Worm (Caenorhabditis elegans): ENCODE data around the gene angl-1.
"Not testable (repeated sequence)": the region's sequence is repeated elsewhere in the genome, so short reads cannot be mapped to it uniquely, and the experiment has no call there.

angl-1 gene

ce11 chrV:2617499-2617898, 35.4 kb upstream of the angl-1 start:
- TF ChIP-seq nhr-120 (GFP tag; IDR thresholded peaks at IDR 0.05) = no peak
- no peak for TF ChIP-seq sea-2 (GFP tag; IDR thresholded peaks at IDR 0.05)
- no peak for TF ChIP-seq bed-1 (GFP tag; IDR thresholded peaks at IDR 0.05)
- TF ChIP-seq pbrm-1 (GFP tag; IDR thresholded peaks at IDR 0.05) = no peak
- TF ChIP-seq die-1 (tag; optimal IDR thresholded peaks at IDR 0.05) = no peak
- no peak for TF ChIP-seq ZK185.1 (tag; optimal IDR thresholded peaks at IDR 0.05; ENCODE audit: poor library complexity, severe bottlenecking)

DNA sequence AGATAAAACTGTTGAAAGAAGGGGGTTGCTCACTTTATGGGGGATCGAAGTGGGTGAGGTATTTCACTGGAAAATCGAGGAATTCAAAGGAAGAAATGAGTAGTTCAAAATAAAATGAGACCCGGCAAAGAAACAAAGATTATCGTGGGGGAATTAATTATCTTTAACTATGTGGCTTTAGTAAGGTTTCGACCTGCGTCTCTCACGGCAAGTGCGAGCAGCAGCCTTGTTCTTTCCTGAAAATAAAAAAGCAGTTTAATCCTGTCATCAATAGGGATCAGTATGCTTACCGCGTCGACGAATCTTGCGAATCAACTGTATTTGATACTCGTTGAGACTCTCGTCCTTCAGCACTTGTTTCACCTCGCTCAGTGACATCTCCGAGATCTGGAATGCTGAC, 31.0 kb upstream of the angl-1 start, which contains the start of gene srh-271:
srh-271 (minus strand) TSS at position 101 of the 400 bp plus-strand sequence.
- TF ChIP-seq hmg-1.2 (GFP tag; IDR thresholded peaks at IDR 0.05) = no peak
- no peak for TF ChIP-seq F39B2.1 (GFP tag; IDR thresholded peaks at IDR 0.05)
- no peak for TF ChIP-seq attf-3 (GFP tag; conservative IDR thresholded peaks at IDR 0.05)
- TF ChIP-seq aptf-3 (GFP tag; IDR thresholded peaks at IDR 0.05) = no peak
- no peak for TF ChIP-seq hlh-26 (GFP tag; conservative IDR thresholded peaks at IDR 0.05)
- no peak for TF ChIP-seq aptf-2 (GFP tag; conservative IDR thresholded peaks at IDR 0.05)
- no peak for TF ChIP-seq madf-8 (GFP tag; conservative IDR thresholded peaks at IDR 0.05)
- no peak for TF ChIP-seq zim-3 (tag; optimal IDR thresholded peaks at IDR 0.05)
- no peak for TF ChIP-seq B0019.2 (GFP tag; conservative IDR thresholded peaks at IDR 0.05)
- no peak for TF ChIP-seq lir-1 (GFP tag; conservative IDR thresholded peaks at IDR 0.05)
- TF ChIP-seq cebp-1 (GFP tag; IDR thresholded peaks at IDR 0.05) = no peak
- TF ChIP-seq cebp-1 (tag; optimal IDR thresholded peaks at IDR 0.05) = no peak
- no peak for TF ChIP-seq unc-130 (GFP tag; optimal IDR thresholded peaks at IDR 0.05)
- TF ChIP-seq dox-1 (GFP tag; IDR thresholded peaks at IDR 0.05) = no peak

- TF ChIP-seq C17E4.6 (GFP tag; IDR thresholded peaks at IDR 0.05) = no peak
- TF ChIP-seq zfh-2 (GFP tag; conservative IDR thresholded peaks at IDR 0.05) = peak; percentile 58; the same call in 1 of the 2 replicates
Observed at ce11 chrV:2623765-2624164, 29.1 kb upstream of the angl-1 start.

- not testable (repeated sequence) for TF ChIP-seq Y53F4B.3 (GFP tag; IDR thresholded peaks at IDR 0.05); F23B12.7 (tag; optimal IDR thresholded peaks at IDR 0.05; ENCODE audit: insufficient read depth); unc-130 (GFP tag; optimal IDR thresholded peaks at IDR 0.05)
Observed at ce11 chrV:2625360-2625759, 27.5 kb upstream of the angl-1 start, which contains the start of gene sknr-1. sknr-1 (minus strand) TSS chrV:2625460.

DNA sequence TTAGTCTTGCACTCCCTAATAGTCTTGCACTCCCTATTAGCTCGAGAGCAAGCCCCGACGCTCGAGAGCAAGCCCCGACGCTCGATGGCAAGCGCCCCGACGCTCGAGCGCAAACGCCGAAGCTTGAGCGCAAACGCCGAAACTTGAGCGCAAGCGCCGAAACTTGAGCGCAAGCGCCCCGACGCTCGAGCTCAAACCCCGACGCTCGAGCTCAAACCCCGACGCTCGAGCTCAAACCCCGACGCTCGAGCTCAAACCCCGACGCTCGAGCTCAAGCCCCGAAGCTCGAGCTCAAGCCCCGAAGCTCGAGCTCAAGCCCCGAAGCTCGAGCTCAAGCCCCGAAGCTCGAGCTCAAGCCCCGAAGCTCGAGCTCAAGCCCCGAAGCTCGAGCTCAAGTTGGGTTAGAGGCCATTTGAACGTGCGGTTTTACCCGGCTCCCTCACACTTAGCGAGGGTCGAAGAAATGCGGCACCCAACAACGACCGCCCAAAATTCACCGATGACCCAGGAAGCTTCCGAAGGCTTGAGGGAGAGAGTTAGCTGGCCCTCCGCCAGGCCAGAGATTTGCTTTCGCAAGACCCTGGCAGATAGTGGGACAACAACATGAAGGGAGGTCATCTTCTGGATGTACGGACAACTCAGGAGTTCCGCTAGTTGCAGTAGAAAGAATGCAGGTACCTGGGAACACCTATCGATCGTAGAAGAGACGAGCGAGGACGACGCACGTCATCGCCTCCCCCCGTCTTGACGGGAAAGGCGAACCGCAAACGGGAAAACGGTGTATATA, 17.9 kb upstream of the angl-1 start:
- TF ChIP-seq ekl-4 (GFP tag; IDR thresholded peaks at IDR 0.05) (peak; percentile 51; the same call in 1 of the 2 replicates), madf-6 (GFP tag; IDR thresholded peaks at IDR 0.05) (peak; percentile 22), lin-26 (GFP tag; IDR thresholded peaks at IDR 0.05) (peak; percentile 89), pbrm-1 (GFP tag; IDR thresholded peaks at IDR 0.05) (peak; percentile 17; the same call in 1 of the 2 replicates), mcd-1 (GFP tag; IDR thresholded peaks at IDR 0.05) (peak; percentile 45; the same call in 1 of the 2 replicates), aptf-3 (GFP tag; IDR thresholded peaks at IDR 0.05) (0 out of 2 replicates have a peak, but pooled peaks have one; percentile 77), egrh-3 (GFP tag; IDR thresholded peaks at IDR 0.05) (peak; percentile 99), ztf-25 (GFP tag; IDR thresholded peaks at IDR 0.05) (0 out of 2 replicates have a peak, but pooled peaks have one; percentile 6), F33H1.4 (GFP tag; IDR thresholded peaks at IDR 0.05) (peak; percentile 9; the same call in 1 of the 2 replicates), hmg-1.2 (GFP tag; IDR thresholded peaks at IDR 0.05) (peak; percentile 26; the same call in 1 of the 2 replicates), snpc-4 (tag; optimal IDR thresholded peaks at IDR 0.05) (peak in 2 of 4 experiments; percentile 19 to 53), attf-6 (GFP tag; IDR thresholded peaks at IDR 0.05) (peak; percentile 42), D2030.7 (GFP tag; IDR thresholded peaks at IDR 0.05) (peak; percentile 44), Y56A3A.18 (GFP tag; IDR thresholded peaks at IDR 0.05) (0 out of 2 replicates have a peak, but pooled peaks have one; percentile 9), hsf-1 (GFP tag; IDR thresholded peaks at IDR 0.05) (peak; percentile 31; the same call in 1 of the 2 replicates), aptf-2 (GFP tag; conservative IDR thresholded peaks at IDR 0.05) (peak; percentile 77; the same call in 1 of the 2 replicates), zfh-2 (GFP tag; conservative IDR thresholded peaks at IDR 0.05) (peak; percentile 80)
- not testable (repeated sequence) for TF ChIP-seq snpc-4 (GFP tag; optimal IDR thresholded peaks at IDR 0.05)

All from whole organism, young adult.